Worm (Caenorhabditis elegans): ENCODE data around the gene F55H2.7.

The F55H2.7 gene

DNA sequence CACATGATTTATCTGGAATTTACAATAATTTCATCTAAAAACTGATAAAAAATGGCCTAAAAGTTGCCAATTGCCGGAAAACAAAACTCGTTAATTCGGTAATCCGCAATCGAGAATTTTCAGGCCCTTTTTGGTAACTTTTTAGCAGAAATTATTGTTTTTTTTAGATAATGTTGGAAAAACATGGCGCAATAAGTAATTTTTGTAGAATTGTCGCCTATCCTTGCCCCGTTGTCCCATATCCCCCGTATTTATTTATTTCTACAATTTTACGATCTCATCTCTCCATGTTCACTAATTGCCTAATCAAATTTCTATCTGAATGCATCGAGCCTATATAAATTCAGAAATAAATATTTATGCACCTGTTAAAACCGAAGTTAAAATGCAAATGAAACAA, 3.0 kb downstream of the F55H2.7 start:
- TF ChIP-seq lin-40 (tag; optimal IDR thresholded peaks at IDR 0.05) (no peak), ccch-3 (GFP tag; optimal IDR thresholded peaks at IDR 0.05) (no peak), ceh-100 (GFP tag; IDR thresholded peaks at IDR 0.05) (no peak), nhr-179 (tag; optimal IDR thresholded peaks at IDR 0.05) (no peak), hmg-20 (GFP tag; IDR thresholded peaks at IDR 0.05) (no peak), tlf-1 (GFP tag; optimal IDR thresholded peaks at IDR 0.05) (no peak), B0019.2 (GFP tag; conservative IDR thresholded peaks at IDR 0.05) (no peak), ceh-91 (GFP tag; IDR thresholded peaks at IDR 0.05) (no peak), nfyb-1 (GFP tag; IDR thresholded peaks at IDR 0.05) (no peak), ztf-22 (GFP tag; optimal IDR thresholded peaks at IDR 0.05) (no peak), attf-5 (GFP tag; optimal IDR thresholded peaks at IDR 0.05) (no peak), him-1 (tag; optimal IDR thresholded peaks at IDR 0.05) (peak; percentile 92), hmg-1.2 (GFP tag; IDR thresholded peaks at IDR 0.05) (0 out of 2 replicates have a peak, but pooled peaks have one; percentile 17), lir-1 (GFP tag; conservative IDR thresholded peaks at IDR 0.05) (no peak), zfh-2 (GFP tag; conservative IDR thresholded peaks at IDR 0.05) (no peak), snpc-4 (GFP tag; optimal IDR thresholded peaks at IDR 0.05) (no peak), snpc-4 (tag; optimal IDR thresholded peaks at IDR 0.05) (no peak), fkh-3 (tag; optimal IDR thresholded peaks at IDR 0.05) (no peak), nfya-1 (tag; optimal IDR thresholded peaks at IDR 0.05; ENCODE audit: borderline replicate concordance, insufficient read depth) (no peak), F55B11.4 (tag; optimal IDR thresholded peaks at IDR 0.05; ENCODE audit: borderline replicate concordance, insufficient read depth) (no peak), madf-6 (GFP tag; IDR thresholded peaks at IDR 0.05) (0 out of 2 replicates have a peak, but pooled peaks have one; percentile 20), Y67H2A.10 (GFP tag; conservative IDR thresholded peaks at IDR 0.05) (no peak), snpc-1.3 (tag; optimal IDR thresholded peaks at IDR 0.05; ENCODE audit: insufficient read depth) (peak; percentile 2), hrde-1 (tag; optimal IDR thresholded peaks at IDR 0.05; ENCODE audit: borderline replicate concordance) (peak; percentile 14), F49E8.2 (tag; optimal IDR thresholded peaks at IDR 0.05; ENCODE audit: insufficient read depth) (no peak), unc-130 (GFP tag; optimal IDR thresholded peaks at IDR 0.05) (no peak), xnd-1 (tag; optimal IDR thresholded peaks at IDR 0.05) (no peak), F22D6.2 (tag; optimal IDR thresholded peaks at IDR 0.05) (no peak), Y79H2A.3 (GFP tag; conservative IDR thresholded peaks at IDR 0.05) (0 out of 2 replicates have a peak, but pooled peaks have one; percentile 29), athp-1 (tag; optimal IDR thresholded peaks at IDR 0.05) (peak; percentile 8)

DNA sequence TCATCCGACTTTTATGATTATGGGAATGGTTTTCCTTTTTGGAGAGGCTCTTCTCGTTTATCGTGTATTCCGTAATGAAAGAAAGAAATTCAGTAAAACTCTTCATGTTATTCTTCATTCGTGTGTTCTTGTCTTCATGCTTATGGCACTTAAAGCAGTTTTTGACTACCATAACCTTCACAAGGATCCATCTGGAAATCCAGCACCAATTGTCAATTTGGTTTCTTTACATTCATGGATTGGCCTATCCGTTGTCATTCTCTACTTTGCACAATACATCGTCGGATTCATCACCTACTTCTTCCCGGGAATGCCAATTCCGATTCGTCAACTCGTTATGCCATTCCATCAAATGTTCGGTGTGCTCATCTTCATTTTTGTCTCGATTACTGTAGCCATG, 4.4 kb downstream of the F55H2.7 start:
- TF ChIP-seq sea-2 (GFP tag; IDR thresholded peaks at IDR 0.05) (no peak), ztf-22 (GFP tag; optimal IDR thresholded peaks at IDR 0.05) (no peak), snpc-3.4 (tag; optimal IDR thresholded peaks at IDR 0.05) (no peak), die-1 (tag; optimal IDR thresholded peaks at IDR 0.05) (no peak), dox-1 (GFP tag; IDR thresholded peaks at IDR 0.05) (no peak), Y67H2A.10 (GFP tag; conservative IDR thresholded peaks at IDR 0.05) (no peak), ztf-6 (GFP tag; IDR thresholded peaks at IDR 0.05) (no peak), B0035.1 (tag; optimal IDR thresholded peaks at IDR 0.05) (no peak), Y56A3A.18 (GFP tag; IDR thresholded peaks at IDR 0.05) (no peak), F39B2.1 (GFP tag; IDR thresholded peaks at IDR 0.05) (no peak), nfya-1 (tag; optimal IDR thresholded peaks at IDR 0.05; ENCODE audit: borderline replicate concordance, insufficient read depth) (no peak), ceh-91 (GFP tag; IDR thresholded peaks at IDR 0.05) (no peak), B0336.3 (GFP tag; IDR thresholded peaks at IDR 0.05) (no peak), madf-10 (tag; optimal IDR thresholded peaks at IDR 0.05) (no peak), attf-6 (GFP tag; IDR thresholded peaks at IDR 0.05) (no peak)
